Worm (Caenorhabditis elegans): ENCODE measurements around the gene flp-21.

flp-21 gene

ce11 chrV:7837809-7838208 is 44.6 kb downstream of the flp-21 start, which contains the start of gene ttr-33:
Gene ttr-33 (minus strand): TSS chrV:7837909.
- TF ChIP-seq dao-5 (tag; optimal IDR thresholded peaks at IDR 0.05), result no peak
- TF ChIP-seq him-1 (tag; optimal IDR thresholded peaks at IDR 0.05), result no peak
- TF ChIP-seq W03F9.2 (tag; optimal IDR thresholded peaks at IDR 0.05), result no peak

DNA sequence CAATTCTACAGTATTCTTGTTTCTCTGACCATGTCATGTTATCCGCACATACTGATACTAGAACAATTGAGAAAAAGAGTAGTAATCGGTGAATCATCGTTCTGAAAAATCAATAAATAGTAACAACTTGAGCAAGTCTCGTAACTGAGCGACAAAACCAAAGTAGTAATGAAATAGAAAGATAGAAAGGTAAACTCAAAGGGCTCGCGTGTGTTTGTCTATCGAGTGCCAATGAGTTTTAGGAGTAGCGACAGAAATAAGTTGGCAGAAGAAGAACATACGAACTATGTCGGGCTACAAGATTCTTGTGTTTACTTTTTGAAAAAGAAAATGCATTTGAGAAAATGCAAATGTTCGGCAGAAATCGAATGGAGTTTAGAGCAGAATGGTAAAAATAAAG is 46.3 kb downstream of the flp-21 start, which contains the start of gene C37C3.12:
TSS of gene C37C3.12 (minus strand) at position 101 of the 400 bp plus-strand sequence.
- TF ChIP-seq W03F9.2 (tag; optimal IDR thresholded peaks at IDR 0.05), result no peak
- TF ChIP-seq dao-5 (tag; optimal IDR thresholded peaks at IDR 0.05), result no peak
- no peak for TF ChIP-seq him-1 (tag; optimal IDR thresholded peaks at IDR 0.05)

- no peak for TF ChIP-seq dao-5 (tag; optimal IDR thresholded peaks at IDR 0.05)
- TF ChIP-seq him-1 (tag; optimal IDR thresholded peaks at IDR 0.05), result no peak
- no peak for TF ChIP-seq W03F9.2 (tag; optimal IDR thresholded peaks at IDR 0.05)
Observed at ce11 chrV:7842228-7842627, 49.1 kb downstream of the flp-21 start, which contains the start of gene grd-8. Gene grd-8 (plus strand): TSS chrV:7842528.
